Worm (Caenorhabditis elegans): ENCODE results near the gene Y82E9BR.20.

- TF ChIP-seq F13C5.2 (tag; optimal IDR thresholded peaks at IDR 0.05) (no peak), flt-1 (GFP tag; IDR thresholded peaks at IDR 0.05) (no peak), tra-4 (tag; optimal IDR thresholded peaks at IDR 0.05) (no peak), sea-1 (GFP tag; conservative IDR thresholded peaks at IDR 0.05) (no peak), ceh-36 (tag; optimal IDR thresholded peaks at IDR 0.05) (no peak), ama-1 (optimal IDR thresholded peaks at IDR 0.05) (no peak)
These were observed 10.5 kb downstream of the Y82E9BR.20 start for ce11 chrIII:1384694-1385093.
